Worm (Caenorhabditis elegans): ENCODE data around the gene obr-3.

Gene obr-3

DNA sequence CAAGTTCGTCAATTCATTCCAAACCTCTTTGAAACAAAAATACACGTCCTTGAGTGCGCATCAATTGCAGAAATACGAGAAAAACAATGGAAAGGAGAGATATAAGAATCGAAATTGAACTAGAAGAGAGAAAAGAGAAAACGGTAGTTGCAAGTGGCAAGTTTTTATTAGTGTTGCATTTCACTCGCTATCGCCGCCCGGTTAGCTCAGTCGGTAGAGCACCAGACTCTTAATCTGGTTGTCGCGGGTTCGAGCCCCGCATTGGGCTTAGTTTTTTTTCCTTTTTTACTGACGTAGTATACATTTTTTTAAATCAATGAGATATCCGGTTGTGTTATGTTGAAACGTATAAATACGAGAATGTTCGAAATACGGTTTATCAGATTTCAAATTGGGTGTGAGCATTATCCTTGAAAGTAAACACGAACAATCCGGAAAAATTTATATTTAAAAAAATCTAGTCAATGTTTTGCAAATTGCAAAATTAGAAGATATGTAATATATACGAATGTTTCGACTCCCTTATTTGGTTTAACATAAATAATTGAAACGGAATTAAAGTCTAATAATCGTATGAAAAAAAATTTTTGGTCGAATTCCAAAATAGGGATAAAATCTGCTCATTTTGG lies 28.1 kb downstream of the obr-3 start:
- TF ChIP-seq lir-1 (GFP tag; conservative IDR thresholded peaks at IDR 0.05) (no peak), ZK185.1 (tag; optimal IDR thresholded peaks at IDR 0.05; ENCODE audit: poor library complexity, severe bottlenecking) (peak; percentile 54), die-1 (tag; optimal IDR thresholded peaks at IDR 0.05) (peak; percentile 90), efl-1 (GFP tag; optimal IDR thresholded peaks at IDR 0.05) (no peak), ceh-100 (GFP tag; IDR thresholded peaks at IDR 0.05) (peak; percentile 60; the same call in 1 of the 2 replicates), hrde-1 (tag; optimal IDR thresholded peaks at IDR 0.05; ENCODE audit: borderline replicate concordance) (no peak), F23B12.7 (tag; optimal IDR thresholded peaks at IDR 0.05; ENCODE audit: insufficient read depth) (no peak), mcd-1 (GFP tag; IDR thresholded peaks at IDR 0.05) (no peak), athp-1 (tag; optimal IDR thresholded peaks at IDR 0.05) (peak; percentile 38), aptf-2 (GFP tag; conservative IDR thresholded peaks at IDR 0.05) (no peak), F33H1.4 (GFP tag; IDR thresholded peaks at IDR 0.05) (no peak), rpc-1 (optimal IDR thresholded peaks at IDR 0.05) (peak; percentile 92), rpc-1 (tag; optimal IDR thresholded peaks at IDR 0.05) (peak; percentile 76), ztf-3 (GFP tag; optimal IDR thresholded peaks at IDR 0.05) (no peak), attf-3 (GFP tag; conservative IDR thresholded peaks at IDR 0.05) (no peak), sea-2 (GFP tag; IDR thresholded peaks at IDR 0.05) (no peak), gei-17 (GFP tag; optimal IDR thresholded peaks at IDR 0.05) (no peak), ztf-28 (GFP tag; IDR thresholded peaks at IDR 0.05) (0 out of 2 replicates have a peak, but pooled peaks have one; percentile 57), B0019.2 (GFP tag; conservative IDR thresholded peaks at IDR 0.05) (no peak), repo-1 (tag; optimal IDR thresholded peaks at IDR 0.05) (no peak), F55B11.4 (tag; optimal IDR thresholded peaks at IDR 0.05; ENCODE audit: borderline replicate concordance, insufficient read depth) (no peak), ceh-27 (GFP tag; optimal IDR thresholded peaks at IDR 0.05) (peak; percentile 7), egl-18 (GFP tag; IDR thresholded peaks at IDR 0.05) (no peak), rec-8 (tag; optimal IDR thresholded peaks at IDR 0.05) (peak; percentile 23 to 34), xnd-1 (tag; optimal IDR thresholded peaks at IDR 0.05) (no peak), chd-7 (tag; optimal IDR thresholded peaks at IDR 0.05) (no peak), lin-54 (GFP tag; optimal IDR thresholded peaks at IDR 0.05) (peak; percentile 34), mes-4 (tag; optimal IDR thresholded peaks at IDR 0.05) (peak; percentile 44), mel-28 (tag; optimal IDR thresholded peaks at IDR 0.05; ENCODE audit: borderline replicate concordance) (no peak), ztf-22 (GFP tag; optimal IDR thresholded peaks at IDR 0.05) (no peak), dox-1 (GFP tag; IDR thresholded peaks at IDR 0.05) (peak; percentile 76; the same call in 1 of the 2 replicates), cebp-1 (GFP tag; IDR thresholded peaks at IDR 0.05) (no peak), cebp-1 (tag; optimal IDR thresholded peaks at IDR 0.05) (no peak), somi-1 (GFP tag; optimal IDR thresholded peaks at IDR 0.05) (peak; percentile 33), ceh-91 (GFP tag; IDR thresholded peaks at IDR 0.05) (no peak), B0035.1 (tag; optimal IDR thresholded peaks at IDR 0.05) (no peak), lsl-1 (GFP tag; optimal IDR thresholded peaks at IDR 0.05) (no peak), B0336.3 (GFP tag; IDR thresholded peaks at IDR 0.05) (no peak), madf-10 (tag; optimal IDR thresholded peaks at IDR 0.05) (peak; percentile 49), B0261.1 (tag; optimal IDR thresholded peaks at IDR 0.05) (peak; percentile 91), F10E7.11 (tag; optimal IDR thresholded peaks at IDR 0.05) (peak; percentile 4), ccch-3 (GFP tag; optimal IDR thresholded peaks at IDR 0.05) (no peak), zfh-2 (GFP tag; conservative IDR thresholded peaks at IDR 0.05) (no peak), rcor-1 (GFP tag; IDR thresholded peaks at IDR 0.05) (peak; percentile 48; the same call in 1 of the 2 replicates), dpff-1 (tag; optimal IDR thresholded peaks at IDR 0.05) (no peak), madf-3 (GFP tag; IDR thresholded peaks at IDR 0.05) (no peak), attf-6 (GFP tag; IDR thresholded peaks at IDR 0.05) (no peak), hsf-1 (GFP tag; IDR thresholded peaks at IDR 0.05) (no peak)
